Worm (Caenorhabditis elegans) whole organism, L4 larva: Measurements from ENCODE around the gene str-249.

ENCODE experiments used
- F26F4.8 ChIP-seq: fragments of 200-800 bp; sonication (Bioruptor generic); conservative IDR thresholded peaks from 2 replicates; pipeline ENCODE4 v1.3.6; 2022; ENCODE audit warnings: missing genetic modification characterization, missing compliant biosample characterization
- Y5F2A.4 ChIP-seq: fragments of 200-800 bp; sonication (Bioruptor generic); optimal IDR thresholded peaks from 2 replicates; lab custom pipeline; 2018; ENCODE audit warnings: mild to moderate bottlenecking, missing genetic modification characterization, missing compliant biosample characterization
- ces-1 ChIP-seq: fragments of 150-350 bp; sonication (generic microtip); optimal IDR thresholded peaks from 4 replicates; lab custom pipeline; 2014; ENCODE audit warnings: missing biosample characterization, missing genetic modification reagents, missing genetic modification characterization
- daf-12 ChIP-seq: fragments of 150-350 bp; optimal IDR thresholded peaks from 2 replicates; lab custom pipeline; 2014; ENCODE audit warnings: missing biosample characterization, missing genetic modification reagents, missing genetic modification characterization
- egl-27 ChIP-seq: sonication (generic microtip); optimal IDR thresholded peaks from 3 replicates; lab custom pipeline; 2017; ENCODE audit warnings: missing biosample characterization, missing genetic modification reagents, missing genetic modification characterization
- pha-4 ChIP-seq, 2 experiments: fragments of 150-350 bp in 1 of 2; fragments of 200-800 bp in 1 of 2; sonication (Bioruptor generic) in 1 of 2; IDR thresholded peaks in 1 of 2; optimal IDR thresholded peaks in 1 of 2; 2 replicates each; pipeline versions ENCODE4 v1.3.6 to Lab custom; 2014 to 2022; ENCODE audit warnings: missing genetic modification characterization in 2 of 2, missing genetic modification reagents in 2 of 2, missing biosample characterization in 1 of 2, missing compliant biosample characterization in 1 of 2
- unc-62 ChIP-seq, 3 experiments: fragments of 150-350 bp in 1 of 3; sonication (generic microtip); optimal IDR thresholded peaks in 2 of 3; peaks in 1 of 3; 1 replicate in 1 of 3; 2 replicates in 2 of 3; lab custom pipeline; 2014 to 2017; ENCODE audit warnings: missing biosample characterization in 3 of 3, missing genetic modification characterization in 3 of 3, missing genetic modification reagents in 3 of 3, missing genotype in 1 of 3

ce11 chrIV:7228208-7228607 lies 41.6 kb upstream of the str-249 start, which contains the start of gene D2024.5:
- TF ChIP-seq F26F4.8 (GFP tag; lab: Robert Waterston, UW) (no peak), egl-27 (tag; lab: Kevin White, UChicago) (no peak), unc-62 (GFP tag; optimal IDR thresholded peaks at IDR 0.05 in 1 of 2; lab: Kevin White, UChicago) (no peak), unc-62 (tag; optimal IDR thresholded peaks at IDR 0.05; lab: Kevin White, UChicago) (no peak), Y5F2A.4 (GFP tag; lab: Kevin White, UChicago) (no peak), daf-12 (tag; lab: Kevin White, UChicago) (no peak), pha-4 (GFP tag; IDR thresholded peaks at IDR 0.05; lab: Robert Waterston, UW) (no peak), pha-4 (tag; optimal IDR thresholded peaks at IDR 0.05; lab: Kevin White, UChicago) (no peak), ces-1 (GFP tag; lab: Kevin White, UChicago) (no peak)
